Fruit fly (Drosophila melanogaster): ENCODE data around the gene CG14218.

DNA sequence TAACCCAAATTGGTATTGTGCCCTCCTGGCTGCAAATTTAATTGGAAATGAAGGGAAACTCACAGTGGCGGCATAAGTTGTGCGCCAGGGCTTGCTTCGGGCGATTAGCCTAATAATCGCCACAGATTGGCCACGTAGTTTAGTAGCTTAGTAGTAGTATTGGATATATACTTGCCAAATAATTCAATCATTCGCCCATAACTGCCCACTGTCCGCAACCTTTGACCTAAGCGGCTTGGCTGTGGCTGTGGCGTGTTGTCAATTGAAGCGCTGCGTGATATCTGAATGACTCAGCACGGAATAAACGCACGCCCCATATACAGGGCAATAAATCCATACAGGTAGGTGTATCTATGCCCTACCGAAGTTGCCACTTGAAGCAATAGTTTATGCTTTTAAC is 25.2 kb upstream of the CG14218 start:
- TF ChIP-seq pan (optimal IDR thresholded peaks at IDR 0.05) (no peak), usp (GFP tag; optimal IDR thresholded peaks at IDR 0.05) (no peak), dl (GFP tag; optimal IDR thresholded peaks at IDR 0.05; ENCODE audit: insufficient read depth in 1 of 2, partially characterized antibody in 2 of 2) (no peak), fru (GFP tag; optimal IDR thresholded peaks at IDR 0.05) (no peak), CG9705 (GFP tag; optimal IDR thresholded peaks at IDR 0.05) (no peak), psq (GFP tag; optimal IDR thresholded peaks at IDR 0.05) (no peak)

All from whole organism, wandering third instar larva.